Fruit fly (Drosophila melanogaster): Measurements from ENCODE around the gene PH4alphaPV.

Gene PH4alphaPV

dm6 chr3R:30648451-30648850, at the start of gene PH4alphaPV:
PH4alphaPV (minus strand) TSS chr3R:30648551.
- no peak for TF ChIP-seq kay (GFP tag; ENCODE audit: borderline replicate concordance)
- TF ChIP-seq Crg-1 (GFP tag; optimal IDR thresholded peaks at IDR 0.05), result no peak
- TF ChIP-seq ovo (GFP tag; optimal IDR thresholded peaks at IDR 0.05), result no peak
- no peak for TF ChIP-seq cnc (optimal IDR thresholded peaks at IDR 0.05)
- TF ChIP-seq cic (GFP tag; optimal IDR thresholded peaks at IDR 0.05), result no peak
- no peak for TF ChIP-seq CG1620 (GFP tag; optimal IDR thresholded peaks at IDR 0.05)
- TF ChIP-seq CG14711 (tag; optimal IDR thresholded peaks at IDR 0.05), result no peak
- TF ChIP-seq CG7101 (tag; optimal IDR thresholded peaks at IDR 0.05), result no peak
- no peak for TF ChIP-seq CG7045 (GFP tag; optimal IDR thresholded peaks at IDR 0.05)
- no peak for TF ChIP-seq Mnt (GFP tag; optimal IDR thresholded peaks at IDR 0.05)
- TF ChIP-seq Clk (GFP tag; optimal IDR thresholded peaks at IDR 0.05), result no peak
- TF ChIP-seq CG12768 (GFP tag; optimal IDR thresholded peaks at IDR 0.05), result no peak
- TF ChIP-seq pad (GFP tag; optimal IDR thresholded peaks at IDR 0.05), result no peak
- no peak for TF ChIP-seq CG5204 (GFP tag; optimal IDR thresholded peaks at IDR 0.05)
- TF ChIP-seq CG11617 (GFP tag; optimal IDR thresholded peaks at IDR 0.05), result no peak

- TF ChIP-seq CG33017 (tag; optimal IDR thresholded peaks at IDR 0.05), result no peak
- TF ChIP-seq toe (GFP tag; optimal IDR thresholded peaks at IDR 0.05), result no peak
- no peak for TF ChIP-seq Mnt (GFP tag; optimal IDR thresholded peaks at IDR 0.05)
- TF ChIP-seq kay (GFP tag; ENCODE audit: borderline replicate concordance), result no peak
- no peak for TF ChIP-seq cic (GFP tag; optimal IDR thresholded peaks at IDR 0.05)
- no peak for TF ChIP-seq Clk (GFP tag; optimal IDR thresholded peaks at IDR 0.05)
- no peak for TF ChIP-seq CG7045 (GFP tag; optimal IDR thresholded peaks at IDR 0.05)
- TF ChIP-seq ovo (GFP tag; optimal IDR thresholded peaks at IDR 0.05), result no peak
- TF ChIP-seq bab1 (GFP tag; optimal IDR thresholded peaks at IDR 0.05), result no peak
- TF ChIP-seq pad (GFP tag; optimal IDR thresholded peaks at IDR 0.05), result no peak
- TF ChIP-seq Crg-1 (GFP tag; optimal IDR thresholded peaks at IDR 0.05), result no peak
Measured at dm6 chr3R:30697038-30697437, 48.7 kb upstream of the PH4alphaPV start, which contains the start of gene Pka-C2. Pka-C2 (minus strand) TSS chr3R:30697138.

- TF ChIP-seq CG7045 (GFP tag; optimal IDR thresholded peaks at IDR 0.05) (no peak), Mnt (GFP tag; optimal IDR thresholded peaks at IDR 0.05) (no peak), Hr96 (GFP tag; optimal IDR thresholded peaks at IDR 0.05) (no peak), Crg-1 (GFP tag; optimal IDR thresholded peaks at IDR 0.05) (no peak)
Measured at dm6 chr3R:30695398-30695797, 47.0 kb upstream of the PH4alphaPV start, which contains the start of gene CG12069. CG12069 (minus strand) TSS chr3R:30695498.

- no peak for TF ChIP-seq kay (GFP tag; ENCODE audit: borderline replicate concordance)
- TF ChIP-seq Crg-1 (GFP tag; optimal IDR thresholded peaks at IDR 0.05), result no peak
- TF ChIP-seq CG7101 (tag; optimal IDR thresholded peaks at IDR 0.05), result no peak
- no peak for TF ChIP-seq CG7045 (GFP tag; optimal IDR thresholded peaks at IDR 0.05)
- no peak for TF ChIP-seq bab1 (GFP tag; optimal IDR thresholded peaks at IDR 0.05)
- TF ChIP-seq ovo (GFP tag; optimal IDR thresholded peaks at IDR 0.05), result no peak
- TF ChIP-seq Mnt (GFP tag; optimal IDR thresholded peaks at IDR 0.05), result no peak
- no peak for TF ChIP-seq CG12768 (GFP tag; optimal IDR thresholded peaks at IDR 0.05)
- no peak for TF ChIP-seq cnc (optimal IDR thresholded peaks at IDR 0.05)
- no peak for TF ChIP-seq Hr96 (GFP tag; optimal IDR thresholded peaks at IDR 0.05)
- no peak for TF ChIP-seq CG11617 (GFP tag; optimal IDR thresholded peaks at IDR 0.05)
- TF ChIP-seq CG1620 (GFP tag; optimal IDR thresholded peaks at IDR 0.05), result no peak
- no peak for TF ChIP-seq Clk (GFP tag; optimal IDR thresholded peaks at IDR 0.05)
- no peak for TF ChIP-seq toe (GFP tag; optimal IDR thresholded peaks at IDR 0.05)
- no peak for TF ChIP-seq pad (GFP tag; optimal IDR thresholded peaks at IDR 0.05)
- no peak for TF ChIP-seq cic (GFP tag; optimal IDR thresholded peaks at IDR 0.05)
- no peak for TF ChIP-seq CG14711 (tag; optimal IDR thresholded peaks at IDR 0.05)
- no peak for TF ChIP-seq CG33017 (tag; optimal IDR thresholded peaks at IDR 0.05)
Measured at dm6 chr3R:30690251-30690650, 41.9 kb upstream of the PH4alphaPV start, which contains the start of gene Spn100A. Spn100A (plus strand) TSS chr3R:30690642.

dm6 chr3R:30689653-30690052, 41.3 kb upstream of the PH4alphaPV start:
- TF ChIP-seq pad (GFP tag; optimal IDR thresholded peaks at IDR 0.05) (no peak), cic (GFP tag; optimal IDR thresholded peaks at IDR 0.05) (no peak), CG12768 (GFP tag; optimal IDR thresholded peaks at IDR 0.05) (no peak), CG33017 (tag; optimal IDR thresholded peaks at IDR 0.05) (no peak), Clk (GFP tag; optimal IDR thresholded peaks at IDR 0.05) (no peak), bab1 (GFP tag; optimal IDR thresholded peaks at IDR 0.05) (no peak), cnc (optimal IDR thresholded peaks at IDR 0.05) (no peak), CG7045 (GFP tag; optimal IDR thresholded peaks at IDR 0.05) (no peak), ovo (GFP tag; optimal IDR thresholded peaks at IDR 0.05) (no peak), Hr96 (GFP tag; optimal IDR thresholded peaks at IDR 0.05) (no peak), CG7101 (tag; optimal IDR thresholded peaks at IDR 0.05) (no peak), CG11617 (GFP tag; optimal IDR thresholded peaks at IDR 0.05) (no peak), CG1620 (GFP tag; optimal IDR thresholded peaks at IDR 0.05) (no peak), Mnt (GFP tag; optimal IDR thresholded peaks at IDR 0.05) (no peak)

dm6 chr3R:30649661-30650060, 1.3 kb upstream of the PH4alphaPV start, which contains the start of gene CG34433:
CG34433 (plus strand) TSS chr3R:30649961.
- TF ChIP-seq CG11617 (GFP tag; optimal IDR thresholded peaks at IDR 0.05) (no peak), kay (GFP tag; ENCODE audit: borderline replicate concordance) (peak; percentile 16)

dm6 chr3R:30648851-30649250, 500 bp upstream of the PH4alphaPV start, which contains the start of gene CG34432:
CG34432 (plus strand) TSS chr3R:30649151.
- no peak for TF ChIP-seq Hr96 (GFP tag; optimal IDR thresholded peaks at IDR 0.05)
- no peak for TF ChIP-seq pad (GFP tag; optimal IDR thresholded peaks at IDR 0.05)
- no peak for TF ChIP-seq cnc (optimal IDR thresholded peaks at IDR 0.05)
- no peak for TF ChIP-seq tj (GFP tag; optimal IDR thresholded peaks at IDR 0.05)
- no peak for TF ChIP-seq bab1 (GFP tag; optimal IDR thresholded peaks at IDR 0.05)
- TF ChIP-seq Clk (GFP tag; optimal IDR thresholded peaks at IDR 0.05), result no peak
- no peak for TF ChIP-seq CG33017 (tag; optimal IDR thresholded peaks at IDR 0.05)
- TF ChIP-seq CG1620 (GFP tag; optimal IDR thresholded peaks at IDR 0.05), result no peak
- TF ChIP-seq CG11617 (GFP tag; optimal IDR thresholded peaks at IDR 0.05), result no peak
- TF ChIP-seq cic (GFP tag; optimal IDR thresholded peaks at IDR 0.05), result no peak
- no peak for TF ChIP-seq Crg-1 (GFP tag; optimal IDR thresholded peaks at IDR 0.05)
- no peak for TF ChIP-seq CG5204 (GFP tag; optimal IDR thresholded peaks at IDR 0.05)
- TF ChIP-seq ovo (GFP tag; optimal IDR thresholded peaks at IDR 0.05), result no peak
- TF ChIP-seq CG7101 (tag; optimal IDR thresholded peaks at IDR 0.05), result no peak
- no peak for TF ChIP-seq Mnt (GFP tag; optimal IDR thresholded peaks at IDR 0.05)
- no peak for TF ChIP-seq CG7045 (GFP tag; optimal IDR thresholded peaks at IDR 0.05)
- no peak for TF ChIP-seq CG12768 (GFP tag; optimal IDR thresholded peaks at IDR 0.05)
- no peak for TF ChIP-seq toe (GFP tag; optimal IDR thresholded peaks at IDR 0.05)
- no peak for TF ChIP-seq CG14711 (tag; optimal IDR thresholded peaks at IDR 0.05)
